Fruit fly (Drosophila melanogaster): ENCODE data around the gene Spn28B.

dm6 chr2L:7621706-7622105 lies 40.0 kb downstream of the Spn28B start:
- no peak for TF ChIP-seq CG8478 (optimal IDR thresholded peaks at IDR 0.05)
- TF ChIP-seq CTCF (optimal IDR thresholded peaks at IDR 0.05): no peak

All from S2 (cell line).